Worm (Caenorhabditis elegans) whole organism, L1 larva: Measurements from ENCODE around the gene cpr-2.

Experiments used
- lsy-2 ChIP-seq, 2 experiments: fragments of 150-350 bp; optimal IDR thresholded peaks; 2 replicates each; lab custom pipeline; 2014; ENCODE audit warnings: missing biosample characterization in 2 of 2, missing genetic modification characterization in 2 of 2
- nhr-12 ChIP-seq: sonication (generic microtip); optimal IDR thresholded peaks from 2 replicates; lab custom pipeline; 2017; ENCODE audit warnings: missing biosample characterization, missing genetic modification characterization
- sptf-1 ChIP-seq: fragments of 150-350 bp; optimal IDR thresholded peaks from 2 replicates; lab custom pipeline; 2014; ENCODE audit warnings: missing biosample characterization, missing genetic modification characterization

ce11 chrV:16535172-16535571 is 1.3 kb upstream of the cpr-2 start, which contains the start of gene Y32B12B.8:
- no peak for TF ChIP-seq nhr-12 (tag; lab: Kevin White, UChicago)
- TF ChIP-seq sptf-1 (tag; lab: Kevin White, UChicago): no peak
- no peak for TF ChIP-seq lsy-2 (tag; optimal IDR thresholded peaks at IDR 0.05; lab: Kevin White, UChicago)
